Fruit fly (Drosophila melanogaster): ENCODE data around the gene nSMase.

Gene nSMase

DNA sequence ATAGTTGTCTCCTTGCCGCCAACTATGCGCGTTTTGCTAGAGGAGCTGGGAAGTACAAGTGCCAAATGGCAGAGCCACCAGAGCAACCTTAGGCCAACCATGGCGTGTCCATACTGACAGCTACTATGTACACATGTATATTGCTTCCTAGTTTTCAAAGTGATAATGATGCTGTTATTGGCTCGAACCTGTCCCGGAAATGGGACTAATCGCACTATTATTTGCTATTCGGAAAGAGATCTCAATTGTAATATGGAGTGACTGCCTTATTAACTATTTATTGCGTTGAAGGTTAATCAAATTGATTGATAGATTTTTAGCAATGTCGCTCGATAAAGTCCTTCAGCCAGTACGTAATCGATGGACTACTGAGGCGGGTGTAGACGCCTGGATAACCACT is 14.6 kb upstream of the nSMase start, which contains the start of gene CG33159:
Gene CG33159, minus strand, starts transcription at position 101 of the 400 bp plus-strand sequence.
- no peak for TF ChIP-seq noc (tag; optimal IDR thresholded peaks at IDR 0.05)

DNA sequence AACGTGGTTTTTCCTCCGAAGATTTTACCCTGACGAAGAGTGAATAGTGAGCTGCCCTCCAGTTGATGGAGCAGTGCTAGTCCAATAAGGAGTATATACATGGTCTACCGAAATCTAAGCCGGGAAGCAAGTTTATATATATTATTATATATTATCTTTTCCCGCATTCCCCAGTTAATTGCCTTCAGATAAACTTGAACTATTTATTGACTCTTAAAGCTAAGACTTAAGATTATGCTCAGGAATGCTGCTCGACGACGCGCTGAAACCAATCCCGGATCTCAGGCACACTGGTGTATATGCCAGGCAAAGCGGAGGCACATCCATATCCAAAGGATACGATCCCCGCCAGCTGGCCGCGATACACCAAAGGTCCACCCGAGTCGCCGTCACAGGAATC is 13.6 kb upstream of the nSMase start, which contains the start of gene CG32277:
Gene CG32277, minus strand, starts transcription at position 101 of the 400 bp plus-strand sequence.
- no peak for TF ChIP-seq noc (tag; optimal IDR thresholded peaks at IDR 0.05)

DNA sequence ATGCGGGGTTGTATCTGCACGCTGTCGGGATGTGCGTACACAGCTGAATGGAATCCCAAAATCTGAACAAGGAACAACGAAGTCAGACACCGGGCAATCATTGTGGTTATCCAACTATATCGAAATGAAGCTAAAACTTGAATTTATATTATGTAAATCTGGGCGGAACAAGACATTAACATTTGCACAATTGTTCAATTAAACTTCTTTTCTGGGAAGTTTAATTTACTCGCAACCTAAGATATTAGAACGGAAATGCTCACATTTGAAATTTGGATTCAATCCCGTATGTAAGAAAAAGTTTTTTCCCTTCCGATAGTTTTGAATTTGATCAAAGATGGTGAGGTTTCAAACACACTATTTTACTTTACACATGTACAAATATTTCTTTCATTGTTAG is 12.7 kb upstream of the nSMase start, which contains the start of gene CG33160:
Gene CG33160, minus strand, starts transcription at position 101 of the 400 bp plus-strand sequence.
- no peak for TF ChIP-seq noc (tag; optimal IDR thresholded peaks at IDR 0.05)

DNA sequence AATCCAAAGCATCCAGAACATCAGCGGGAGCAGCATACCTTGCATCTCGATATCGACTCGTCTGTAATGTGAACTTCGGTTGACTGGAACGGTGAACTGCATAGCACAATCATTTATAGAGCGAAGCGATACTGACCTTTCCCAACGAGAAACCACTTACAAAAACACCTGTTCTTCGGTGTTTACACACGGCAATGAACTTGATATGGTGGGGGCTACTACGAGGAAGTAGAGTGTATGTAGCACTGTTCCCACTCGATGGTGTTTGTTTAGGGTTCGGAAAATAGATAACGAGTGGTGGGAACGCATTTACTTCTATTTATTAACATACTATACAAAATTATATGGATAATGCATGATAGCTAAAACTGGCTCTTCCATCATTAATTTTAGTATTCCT is 10.1 kb upstream of the nSMase start, which contains the start of the genes CG32269 and CG32270:
Gene CG32269, minus strand, starts transcription at position 91 of the 400 bp plus-strand sequence.
Gene CG32270, minus strand, starts transcription at position 91 of the 400 bp plus-strand sequence.
- no peak for TF ChIP-seq noc (tag; optimal IDR thresholded peaks at IDR 0.05)

DNA sequence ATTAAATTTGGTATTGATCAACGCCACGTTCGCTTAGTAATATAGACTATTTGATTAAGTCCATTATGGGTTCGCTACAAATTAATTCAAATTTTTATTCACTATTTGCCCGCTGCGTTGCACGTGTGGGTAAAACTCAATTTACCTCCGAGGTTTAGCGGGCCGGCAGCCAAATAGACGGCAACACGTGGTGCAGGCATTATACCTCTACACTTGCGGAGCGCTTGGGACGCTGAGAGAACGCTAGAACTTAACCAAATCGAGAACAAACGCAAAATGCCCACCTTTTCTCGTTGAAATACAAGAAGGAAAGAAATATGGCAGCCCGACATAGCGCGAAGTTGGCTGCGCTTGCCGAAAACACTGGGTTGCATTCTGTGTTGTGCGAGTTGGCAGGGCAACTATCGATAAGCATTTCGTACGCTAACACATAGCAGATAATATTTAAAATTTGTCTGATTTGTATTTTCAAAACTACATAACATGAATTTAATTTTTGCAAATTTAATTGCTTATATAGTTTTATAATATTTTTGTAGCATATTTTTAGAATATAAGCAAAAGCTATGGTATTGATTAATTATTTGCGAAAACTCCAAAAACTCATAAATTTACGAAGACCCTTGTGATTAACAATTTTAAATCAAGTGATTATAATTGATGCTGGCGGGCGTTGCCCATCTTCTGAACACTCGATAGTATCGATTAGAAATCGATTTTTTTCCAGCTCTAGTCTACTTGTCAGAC is 3.9 kb downstream of the nSMase start, which contains the start of the genes RpL28 and eIF1:
Gene RpL28, minus strand, starts transcription at position 318 of the 747 bp plus-strand sequence.
Gene eIF1, plus strand, starts transcription at position 699 of the 747 bp plus-strand sequence.
- TF ChIP-seq noc (tag; optimal IDR thresholded peaks at IDR 0.05), result peak; percentile 70

DNA sequence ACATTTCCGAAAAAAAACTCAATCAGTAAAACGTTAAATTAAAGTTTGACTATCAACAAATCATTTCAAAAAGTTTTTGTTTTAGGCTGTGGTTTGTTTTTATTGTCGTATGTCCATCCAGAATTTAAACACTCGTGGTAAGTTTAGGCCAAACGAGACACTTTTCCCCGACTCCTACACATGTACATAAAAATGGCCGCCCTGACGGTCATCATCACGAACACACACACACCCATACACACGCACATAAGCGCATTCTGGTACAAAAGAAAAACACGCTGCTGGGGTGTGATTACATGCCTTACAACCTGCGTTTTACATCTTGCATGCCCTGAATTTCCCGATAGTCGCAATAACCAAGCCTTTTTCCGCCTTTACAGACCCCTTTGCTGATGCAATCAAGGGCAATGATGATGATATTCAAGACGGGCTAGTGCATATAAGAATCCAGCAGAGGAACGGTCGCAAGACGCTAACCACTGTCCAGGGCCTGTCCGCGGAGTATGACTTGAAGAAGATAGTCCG is 4.5 kb downstream of the nSMase start:
- TF ChIP-seq noc (tag; optimal IDR thresholded peaks at IDR 0.05), result no peak

DNA sequence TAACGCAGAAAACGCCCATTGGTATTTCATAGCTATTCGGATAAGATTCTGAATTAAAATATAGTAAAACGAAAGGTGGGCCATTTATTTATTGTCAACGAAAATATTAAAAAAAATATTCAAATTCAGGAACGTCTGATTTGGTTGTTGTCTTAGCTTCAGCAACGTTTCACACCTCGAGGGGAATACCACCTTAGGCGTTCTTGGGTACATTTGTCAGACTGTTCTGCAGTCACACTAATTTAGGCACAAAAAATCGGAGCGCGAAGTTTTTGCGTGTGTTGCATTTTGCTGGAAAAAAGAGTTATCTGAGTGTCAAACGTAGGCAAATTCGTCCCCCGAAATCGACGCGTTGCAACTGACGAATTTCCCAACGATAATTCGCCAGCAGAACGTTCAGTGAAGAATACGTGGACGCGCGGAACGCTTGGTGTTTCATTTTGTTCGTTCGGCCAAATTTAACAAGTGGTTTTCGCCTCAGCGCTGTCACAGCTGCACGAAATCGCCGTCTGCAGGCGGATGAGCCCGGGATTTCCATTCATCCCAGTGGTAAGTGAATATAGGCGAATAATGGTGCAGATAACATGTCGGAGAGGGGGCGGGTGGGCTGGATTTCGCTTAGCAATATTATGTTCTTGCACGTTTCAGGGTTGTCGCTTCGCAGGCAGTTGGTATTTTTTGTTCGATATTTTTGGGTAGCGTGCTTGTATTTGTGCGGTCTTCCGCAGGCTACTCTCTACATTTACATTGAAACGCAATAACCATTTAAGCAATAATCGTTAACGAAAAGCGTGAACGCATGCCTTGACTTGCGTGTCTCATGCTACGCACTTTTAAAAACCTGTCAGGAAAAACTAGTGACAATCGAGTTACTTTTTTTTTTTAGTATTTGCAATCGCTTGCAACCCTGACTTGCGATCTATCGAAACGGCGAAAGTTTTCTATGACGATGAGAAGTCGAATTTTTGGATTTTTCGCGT is 6.1 kb downstream of the nSMase start, which contains the start of gene Larp4B:
Gene Larp4B, plus strand, starts transcription at position 99 of the 980 bp plus-strand sequence.
- TF ChIP-seq noc (tag; optimal IDR thresholded peaks at IDR 0.05), result no peak

DNA sequence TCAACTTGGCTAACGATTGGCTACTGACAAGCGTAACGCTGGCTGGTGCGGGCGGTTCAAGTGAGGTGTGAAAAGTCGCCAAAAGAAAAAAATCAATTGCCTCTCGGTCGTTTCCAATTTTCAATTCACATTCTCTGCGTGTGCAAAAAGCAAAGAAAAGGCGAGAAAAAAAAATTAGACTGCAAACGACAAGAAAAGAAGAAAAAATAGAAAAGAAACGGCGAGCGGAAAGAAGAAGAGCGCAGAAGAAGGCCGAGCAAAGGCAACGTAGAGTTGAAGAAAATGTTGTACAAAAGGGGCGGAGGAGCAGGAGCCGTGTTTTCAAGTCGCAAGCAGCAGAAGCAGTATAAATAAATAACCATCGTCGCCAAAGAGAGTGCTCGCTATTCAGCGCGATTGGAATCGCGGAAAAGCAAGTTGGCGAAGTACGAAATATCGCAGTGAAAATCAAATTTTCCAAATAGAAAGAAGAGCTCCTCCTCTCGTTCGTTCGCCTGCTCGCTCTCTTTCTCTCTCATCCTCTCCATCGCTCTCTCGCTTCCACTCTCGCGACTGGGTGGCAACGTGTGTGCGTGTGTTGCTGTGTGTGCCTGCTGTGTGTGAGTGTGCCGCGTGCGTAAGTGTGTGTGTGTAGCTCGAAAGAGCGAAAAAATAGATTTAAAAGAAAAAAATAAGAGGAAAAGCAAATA is 7.0 kb downstream of the nSMase start:
- TF ChIP-seq noc (tag; optimal IDR thresholded peaks at IDR 0.05), result no peak

DNA sequence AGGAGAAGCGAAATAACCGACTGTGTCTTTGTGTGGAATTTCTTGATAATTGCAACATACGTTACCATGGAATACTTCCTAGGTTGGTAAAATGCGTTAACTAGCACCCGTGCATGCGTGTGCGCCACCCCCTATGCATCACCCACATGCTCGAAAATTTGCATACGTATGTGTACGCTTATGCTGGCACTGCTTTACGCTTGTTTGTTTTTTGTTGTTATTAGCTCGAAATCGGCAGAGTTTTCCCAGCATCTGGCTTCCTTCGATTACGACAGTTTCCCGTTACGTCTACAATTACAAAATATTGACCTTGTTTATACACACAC is 7.5 kb downstream of the nSMase start:
- TF ChIP-seq noc (tag; optimal IDR thresholded peaks at IDR 0.05), result no peak

DNA sequence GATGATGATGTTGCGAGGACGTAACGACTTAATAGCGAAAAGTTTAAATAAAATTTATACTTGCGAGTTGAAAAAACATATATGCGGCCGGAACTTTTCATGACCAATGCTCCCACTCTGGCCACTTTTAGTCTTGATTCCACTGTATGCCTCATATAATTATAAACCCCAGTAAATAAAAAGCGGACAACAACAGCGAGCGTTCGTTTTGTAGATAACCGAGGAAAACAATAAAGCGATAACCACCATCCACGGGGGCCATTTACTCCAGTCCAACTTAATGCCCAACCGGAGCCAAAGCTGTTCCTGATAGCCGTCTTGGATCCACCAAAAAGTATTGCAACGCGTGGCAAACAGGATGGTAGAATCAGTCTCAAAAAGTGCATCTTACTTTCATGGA is 17.4 kb downstream of the nSMase start:
- TF ChIP-seq noc (tag; optimal IDR thresholded peaks at IDR 0.05), result no peak

DNA sequence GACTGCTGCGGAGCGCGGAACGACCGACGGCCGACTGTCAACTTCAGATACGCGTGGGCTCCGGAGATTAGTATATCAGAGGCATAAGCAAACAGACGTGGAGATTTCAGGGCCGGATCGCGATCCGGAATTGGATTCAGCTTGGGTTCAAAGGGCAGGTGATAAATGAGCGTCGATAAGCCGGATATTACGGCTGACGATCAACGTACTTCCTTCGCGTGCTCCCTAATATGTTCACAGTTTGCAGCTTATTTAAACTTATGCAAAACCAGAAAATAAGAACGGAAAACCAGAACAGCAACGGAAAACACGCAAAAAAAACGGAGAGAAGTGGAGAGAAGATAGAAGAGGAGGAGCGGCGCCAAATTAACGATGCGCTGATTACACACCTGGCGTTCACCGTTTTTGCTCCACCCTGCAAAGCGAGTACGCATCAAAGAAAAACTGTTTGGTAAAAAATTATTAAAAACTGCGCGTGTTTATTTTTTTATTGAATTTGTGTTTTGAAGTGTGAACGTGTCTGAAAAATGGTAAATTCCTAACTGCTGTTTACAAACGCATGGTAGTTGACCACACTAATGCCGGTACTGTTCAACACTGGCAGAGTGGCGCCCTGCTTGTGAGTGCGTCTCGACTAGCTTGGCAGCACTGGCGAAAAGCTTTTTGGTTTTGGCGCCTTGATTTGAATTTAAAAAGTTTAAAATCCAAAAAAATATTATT is 20.2 kb downstream of the nSMase start, which contains the start of gene CG17746:
Gene CG17746, minus strand, starts transcription at position 546 of the 720 bp plus-strand sequence.
- TF ChIP-seq noc (tag; optimal IDR thresholded peaks at IDR 0.05), result no peak

DNA sequence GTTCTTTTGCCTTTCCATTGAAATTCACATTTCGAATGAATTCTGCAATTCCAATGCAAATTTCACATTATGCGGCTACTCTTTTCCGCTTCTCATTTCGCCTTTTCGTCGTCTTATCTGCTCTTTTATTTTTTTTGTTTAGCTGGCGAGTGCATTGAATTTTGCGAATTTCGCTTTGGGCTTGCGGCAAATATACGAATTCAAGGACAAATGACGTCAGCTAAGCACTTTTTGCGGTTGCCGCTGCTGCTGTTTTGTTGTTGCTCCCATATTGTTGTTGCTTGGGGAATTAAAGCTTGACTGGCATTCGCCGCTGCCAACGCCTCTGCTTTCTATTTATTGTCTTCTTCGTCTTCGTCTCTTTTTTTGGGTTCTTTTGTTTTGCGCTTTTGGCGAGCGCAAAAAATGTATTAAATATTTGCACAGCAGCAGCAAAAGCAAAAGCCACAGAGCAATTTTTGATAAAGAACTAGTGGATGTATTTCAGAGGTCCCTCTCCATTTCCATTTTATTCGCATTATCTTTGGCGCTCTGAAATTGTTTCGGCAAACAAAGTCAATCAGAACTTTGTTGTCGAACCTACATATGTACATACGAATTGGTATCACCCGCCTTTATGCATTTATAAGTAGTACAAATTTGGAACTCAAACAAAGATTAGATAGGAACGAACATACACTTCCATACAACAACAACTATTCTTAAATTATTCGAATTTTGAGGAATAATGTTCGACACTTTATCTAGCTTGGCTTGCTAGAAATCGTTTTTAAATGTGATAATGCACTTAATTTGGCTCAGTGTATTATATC is 21.0 kb downstream of the nSMase start:
- peak; percentile 61 for TF ChIP-seq noc (tag; optimal IDR thresholded peaks at IDR 0.05)

DNA sequence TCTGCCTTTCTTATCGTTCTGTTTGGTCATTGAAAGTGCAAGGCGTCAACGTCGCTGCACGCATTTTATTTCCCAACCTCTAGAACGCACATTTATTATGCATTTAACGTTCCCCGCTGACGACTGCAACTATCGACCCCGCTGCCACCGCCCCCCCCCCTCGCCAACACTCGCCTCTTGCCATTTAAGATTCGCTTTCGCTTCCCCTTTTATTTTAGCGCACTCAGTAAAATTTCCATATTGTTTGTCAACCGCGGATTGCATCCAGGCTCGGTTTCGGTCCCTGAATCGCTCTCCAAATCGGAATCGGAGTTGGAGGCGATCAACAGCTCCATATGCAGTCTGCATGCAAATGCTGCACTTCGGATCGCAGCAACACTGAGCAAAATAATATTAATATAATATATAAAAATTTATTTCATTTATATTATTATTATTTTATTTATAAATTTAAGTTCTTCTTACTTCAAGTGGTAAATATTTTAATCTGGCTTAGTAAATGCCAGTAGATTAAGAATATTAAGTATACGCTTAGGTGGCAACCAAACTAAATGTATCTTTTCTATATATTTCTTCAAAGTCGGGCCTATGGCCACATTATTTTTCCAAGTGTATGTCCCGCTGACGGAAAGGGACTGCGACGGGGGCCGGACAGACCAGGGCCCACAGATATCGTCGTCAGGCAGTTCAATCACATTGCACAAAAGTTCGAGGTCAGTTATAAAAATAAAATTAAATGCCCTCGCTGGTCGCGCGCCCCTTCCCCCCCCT is 21.8 kb downstream of the nSMase start:
- no peak for TF ChIP-seq noc (tag; optimal IDR thresholded peaks at IDR 0.05)

All from whole organism, larva.